Fruit fly (Drosophila melanogaster) whole organism, embryonic: ENCODE measurements around the gene CG10300.
A peak's percentile ranks its signal among the peaks of the same experiment; 100 is the strongest.

Source experiments
- CG10267 ChIP-seq: fragments of 200-800 bp; sonication (Bioruptor generic); optimal IDR thresholded peaks from 2 replicates; lab custom pipeline; 2018; ENCODE audit warnings: missing biosample characterization, mild to moderate bottlenecking, missing genetic modification characterization, moderate library complexity
- CG10959 ChIP-seq: fragments of 200-800 bp; sonication (Bioruptor generic); IDR thresholded peaks from 2 replicates; pipeline ENCODE4 v1.3.6; 2022; ENCODE audit warnings: missing biosample characterization, missing genetic modification characterization
- CG10979 ChIP-seq: fragments of 200-800 bp; sonication (Bioruptor generic); optimal IDR thresholded peaks from 2 replicates; lab custom pipeline; 2018; ENCODE audit warnings: missing biosample characterization, mild to moderate bottlenecking, missing genetic modification characterization, moderate library complexity
- CG12236 ChIP-seq: fragments of 200-800 bp; sonication (Bioruptor generic); optimal IDR thresholded peaks from 2 replicates; lab custom pipeline; 2016; ENCODE audit warnings: missing biosample characterization, missing genetic modification characterization
- CG13424 ChIP-seq: fragments of 200-800 bp; sonication (Bioruptor generic); optimal IDR thresholded peaks from 2 replicates; lab custom pipeline; 2019; ENCODE audit warnings: missing biosample characterization, mild to moderate bottlenecking, missing genetic modification characterization, moderate library complexity
- CG14050 ChIP-seq: fragments of 200-800 bp; sonication (Bioruptor generic); IDR thresholded peaks from 3 replicates; pipeline ENCODE4 v1.3.6; 2022; ENCODE audit warnings: missing biosample characterization, missing genetic modification characterization
- CG15479 ChIP-seq: fragments of 200-800 bp; sonication (Bioruptor generic); optimal IDR thresholded peaks from 3 replicates; lab custom pipeline; 2019; ENCODE audit warnings: missing biosample characterization, mild to moderate bottlenecking, missing genetic modification characterization, moderate library complexity
- CG18262 ChIP-seq: fragments of 200-800 bp; optimal IDR thresholded peaks from 3 replicates; lab custom pipeline; 2019; ENCODE audit warnings: missing biosample characterization, mild to moderate bottlenecking, missing genetic modification characterization, moderate library complexity
- CG1832 ChIP-seq: fragments of 200-800 bp; sonication (Bioruptor generic); optimal IDR thresholded peaks from 2 replicates; lab custom pipeline; 2017; ENCODE audit warnings: missing biosample characterization, mild to moderate bottlenecking, missing genetic modification characterization, inconsistent platforms
- CG33213 ChIP-seq: fragments of 200-800 bp; sonication (Bioruptor generic); optimal IDR thresholded peaks from 3 replicates; lab custom pipeline; 2016; ENCODE audit warnings: missing biosample characterization, missing genetic modification characterization
- CG34422 ChIP-seq: fragments of 200-800 bp; sonication (Bioruptor generic); IDR thresholded peaks from 3 replicates; pipeline ENCODE4 v1.3.6; 2022; ENCODE audit warnings: missing biosample characterization, missing genetic modification characterization
- CG4424 ChIP-seq: fragments of 200-800 bp; sonication (Bioruptor generic); optimal IDR thresholded peaks from 3 replicates; lab custom pipeline; 2016; ENCODE audit warnings: missing biosample characterization, missing genetic modification characterization
- CG7987 ChIP-seq: fragments of 200-800 bp; sonication (Bioruptor generic); optimal IDR thresholded peaks from 2 replicates; lab custom pipeline; 2018; ENCODE audit warnings: missing biosample characterization, mild to moderate bottlenecking, missing genetic modification characterization, moderate library complexity
- CG9215 ChIP-seq: fragments of 200-800 bp; sonication (Bioruptor generic); IDR thresholded peaks from 2 replicates; pipeline ENCODE4 v1.3.6; 2022; ENCODE audit warnings: missing biosample characterization, missing genetic modification characterization
- CG9932 ChIP-seq: fragments of 200-800 bp; sonication (Bioruptor generic); IDR thresholded peaks from 2 replicates; pipeline ENCODE4 v1.3.6; 2022; ENCODE audit warnings: missing biosample characterization, missing genetic modification characterization
- CrebB ChIP-seq: fragments of 200-800 bp; sonication (Bioruptor generic); optimal IDR thresholded peaks from 3 replicates; lab custom pipeline; 2018; ENCODE audit warnings: missing biosample characterization, mild to moderate bottlenecking, missing genetic modification characterization
- Ets97D ChIP-seq: fragments of 200-800 bp; sonication (Bioruptor generic); optimal IDR thresholded peaks from 3 replicates; lab custom pipeline; 2016; ENCODE audit warnings: missing biosample characterization, missing genetic modification characterization
- Hey ChIP-seq: fragments of 200-800 bp; sonication (Bioruptor generic); optimal IDR thresholded peaks from 3 replicates; lab custom pipeline; 2018; ENCODE audit warnings: missing biosample characterization, mild to moderate bottlenecking, missing genetic modification characterization
- Optix ChIP-seq: fragments of 200-800 bp; sonication (Bioruptor generic); IDR thresholded peaks from 3 replicates; pipeline ENCODE4 v1.3.6; 2022; ENCODE audit warnings: missing biosample characterization, missing genetic modification characterization
- PHDP ChIP-seq: fragments of 200-800 bp; sonication (Bioruptor generic); optimal IDR thresholded peaks from 3 replicates; lab custom pipeline; 2018; ENCODE audit warnings: missing biosample characterization, mild to moderate bottlenecking, missing genetic modification characterization, moderate library complexity
- Pdp1 ChIP-seq, 2 experiments: fragments of 200-800 bp; sonication (Bioruptor generic); optimal IDR thresholded peaks; 3 replicates each; lab custom pipeline; 2016; ENCODE audit warnings: missing biosample characterization in 2 of 2, missing genetic modification characterization in 2 of 2, mild to moderate bottlenecking in 1 of 2, moderate library complexity in 1 of 2
- Stat92E ChIP-seq, 3 experiments: fragments of >200 bp in 2 of 3; fragments of 200-800 bp in 1 of 3; sonication (Bioruptor generic) in 1 of 3; optimal IDR thresholded peaks; 2 replicates each; lab custom pipeline; 2017 to 2019; ENCODE audit warnings: missing biosample characterization in 3 of 3, missing genetic modification characterization in 3 of 3, mild to moderate bottlenecking in 1 of 3, moderate library complexity in 1 of 3
- Vsx1 ChIP-seq: fragments of 200-800 bp; sonication (Bioruptor generic); optimal IDR thresholded peaks from 2 replicates; lab custom pipeline; 2017; ENCODE audit warnings: missing biosample characterization, mild to moderate bottlenecking, missing genetic modification characterization, missing genetic modification reagents
- Xrp1 ChIP-seq: fragments of 200-800 bp; sonication (Bioruptor generic); IDR thresholded peaks from 2 replicates; pipeline ENCODE4 v1.3.6; 2022; ENCODE audit warnings: missing biosample characterization, missing genetic modification characterization
- bcd ChIP-seq: fragments of 200-800 bp; sonication (Bioruptor generic); optimal IDR thresholded peaks from 2 replicates; lab custom pipeline; 2017; ENCODE audit warnings: missing biosample characterization, mild to moderate bottlenecking, missing genetic modification characterization
- bsh ChIP-seq, 2 experiments: fragments of 200-800 bp; sonication (Bioruptor generic); optimal IDR thresholded peaks; 2 replicates each; lab custom pipeline; 2017 to 2018; ENCODE audit warnings: mild to moderate bottlenecking in 2 of 2, missing biosample characterization in 2 of 2, missing genetic modification characterization in 2 of 2, moderate library complexity in 1 of 2
- caup ChIP-seq: fragments of 200-800 bp; sonication (Bioruptor generic); optimal IDR thresholded peaks from 3 replicates; lab custom pipeline; 2017; ENCODE audit warnings: missing biosample characterization, mild to moderate bottlenecking, missing genetic modification characterization, moderate library complexity; ENCODE audit not compliant: severe bottlenecking
- cg ChIP-seq: fragments of 200-800 bp; sonication (Bioruptor generic); optimal IDR thresholded peaks from 3 replicates; lab custom pipeline; 2019; ENCODE audit warnings: missing biosample characterization, mild to moderate bottlenecking, missing genetic modification characterization, moderate library complexity
- crol ChIP-seq: fragments of 200-800 bp; sonication (Bioruptor generic); IDR thresholded peaks from 2 replicates; pipeline ENCODE4 v1.3.6; 2022; ENCODE audit warnings: missing biosample characterization, missing genetic modification characterization
- exex ChIP-seq: fragments of 200-800 bp; sonication (Bioruptor generic); optimal IDR thresholded peaks from 4 replicates; lab custom pipeline; 2018; ENCODE audit warnings: missing biosample characterization, mild to moderate bottlenecking, missing genetic modification characterization, moderate library complexity
- hbn ChIP-seq: fragments of 200-800 bp; sonication (Bioruptor generic); IDR thresholded peaks from 2 replicates; pipeline ENCODE4 v1.3.6; 2022; ENCODE audit warnings: missing biosample characterization, missing genetic modification characterization; ENCODE audit not compliant: partially characterized antibody
- jumu ChIP-seq: fragments of 200-800 bp; sonication (Bioruptor generic); optimal IDR thresholded peaks from 3 replicates; lab custom pipeline; 2016; ENCODE audit warnings: missing biosample characterization, missing genetic modification characterization
- kni ChIP-seq: fragments of 200-800 bp; sonication (Bioruptor generic); optimal IDR thresholded peaks from 3 replicates; lab custom pipeline; 2017; ENCODE audit warnings: mild to moderate bottlenecking, missing biosample characterization, missing genetic modification reagents, missing genetic modification characterization
- maf-S ChIP-seq: fragments of 200-800 bp; sonication (Bioruptor generic); optimal IDR thresholded peaks from 2 replicates; lab custom pipeline; 2016; ENCODE audit warnings: missing biosample characterization, missing genetic modification characterization
- mirr ChIP-seq: fragments of 200-800 bp; sonication (Bioruptor generic); optimal IDR thresholded peaks from 3 replicates; lab custom pipeline; 2018; ENCODE audit warnings: missing biosample characterization, mild to moderate bottlenecking, missing genetic modification characterization
- nau ChIP-seq: fragments of 200-800 bp; sonication (Bioruptor generic); optimal IDR thresholded peaks from 3 replicates; lab custom pipeline; 2017; ENCODE audit warnings: missing biosample characterization, mild to moderate bottlenecking, missing genetic modification characterization, missing genetic modification reagents
- org-1 ChIP-seq: fragments of 200-800 bp; sonication (Bioruptor generic); optimal IDR thresholded peaks from 2 replicates; lab custom pipeline; 2017; ENCODE audit warnings: missing biosample characterization, missing genetic modification characterization
- otp ChIP-seq: fragments of 200-800 bp; sonication (Bioruptor generic); IDR thresholded peaks from 3 replicates; pipeline ENCODE4, ENCODE4 v1.3.6; 2022; ENCODE audit warnings: missing biosample characterization, missing genetic modification characterization
- p53 ChIP-seq: fragments of 200-800 bp; sonication (Bioruptor generic); optimal IDR thresholded peaks from 2 replicates; lab custom pipeline; 2016; ENCODE audit warnings: missing biosample characterization, missing genetic modification characterization
- pan ChIP-seq, 4 experiments: fragments of >200 bp in 3 of 4; fragments of 200-800 bp in 1 of 4; sonication (Bioruptor generic) in 1 of 4; optimal IDR thresholded peaks in 3 of 4; IDR thresholded peaks in 1 of 4; 2 replicates each; pipeline versions ENCODE4 v1.3.6 to Lab custom; 2017 to 2022; ENCODE audit warnings: missing biosample characterization in 2 of 4, missing genetic modification characterization in 2 of 4, mixed read lengths in 1 of 4
- salm ChIP-seq: fragments of 200-800 bp; sonication (Bioruptor generic); optimal IDR thresholded peaks from 2 replicates; lab custom pipeline; 2018; ENCODE audit warnings: missing biosample characterization, mild to moderate bottlenecking, missing genetic modification characterization
- stwl ChIP-seq: fragments of 200-800 bp; sonication (Bioruptor generic); optimal IDR thresholded peaks from 3 replicates; lab custom pipeline; 2018; ENCODE audit warnings: missing biosample characterization, mild to moderate bottlenecking, missing genetic modification characterization, moderate library complexity
- tgo ChIP-seq: fragments of 200-800 bp; sonication (Bioruptor generic); IDR thresholded peaks from 3 replicates; pipeline ENCODE4 v1.3.6; 2022; ENCODE audit warnings: missing biosample characterization, missing genetic modification characterization
- twi ChIP-seq: fragments of 200-800 bp; optimal IDR thresholded peaks from 2 replicates; lab custom pipeline; 2019; ENCODE audit warnings: missing biosample characterization, mild to moderate bottlenecking, missing genetic modification characterization, moderate library complexity
- usp ChIP-seq: fragments of >200 bp; optimal IDR thresholded peaks from 2 replicates; lab custom pipeline; 2017; ENCODE audit warnings: missing biosample characterization, missing genetic modification characterization
- vvl ChIP-seq: fragments of 200-800 bp; sonication (Bioruptor generic); IDR thresholded peaks from 2 replicates; pipeline ENCODE4 v1.3.6; 2022; ENCODE audit warnings: missing biosample characterization, missing genetic modification characterization
- z ChIP-seq: fragments of 200-800 bp; sonication (Bioruptor generic); IDR thresholded peaks from 3 replicates; pipeline ENCODE4 v1.3.6; 2022; ENCODE audit warnings: missing biosample characterization, missing genetic modification characterization

Gene CG10300

dm6 chr3R:23723381-23724034 is 12.2 kb downstream of the CG10300 start (continued):
- no peak for TF ChIP-seq pan (optimal IDR thresholded peaks at IDR 0.05; lab: Kevin White, UChicago)
- peak in 1 of 2 experiments; percentile 79 for TF ChIP-seq pan (GFP tag; optimal IDR thresholded peaks at IDR 0.05 in 1 of 2, IDR thresholded peaks at IDR 0.05 in 1 of 2)
- TF ChIP-seq Vsx1 (GFP tag; lab: Kevin White, UChicago) = peak; percentile 52
- TF ChIP-seq CG10979 = peak; percentile 18
- TF ChIP-seq CG34422 (GFP tag; lab: Robert Waterston, UW) = 0 out of 3 replicates have a peak, but pooled peaks have one; percentile 49
- peak; percentile 61 for TF ChIP-seq CG33213 (GFP tag; lab: Kevin White, UChicago)
- peak in 1 of 3 experiments; percentile 47 for TF ChIP-seq Stat92E (GFP tag; optimal IDR thresholded peaks at IDR 0.05; lab: Kevin White, UChicago)
- TF ChIP-seq bcd = peak; percentile 61
- peak; percentile 9 for TF ChIP-seq CG18262
- peak; percentile 29 to 89 for TF ChIP-seq Pdp1 (GFP tag; optimal IDR thresholded peaks at IDR 0.05; lab: Kevin White, UChicago)
- peak; percentile 70 for TF ChIP-seq CG4424 (GFP tag; lab: Kevin White, UChicago)
- TF ChIP-seq Xrp1 (GFP tag; lab: Robert Waterston, UW) = peak; percentile 90
- TF ChIP-seq vvl (GFP tag; lab: Robert Waterston, UW) = peak; percentile 78
- TF ChIP-seq stwl = no peak
- TF ChIP-seq CG13424 (tag; lab: Kevin White, UChicago) = peak; percentile 27
- TF ChIP-seq CG12236 (GFP tag; lab: Kevin White, UChicago) = peak; percentile 45
- no peak for TF ChIP-seq twi (tag; lab: Kevin White, UChicago)
- TF ChIP-seq usp (GFP tag; lab: Kevin White, UChicago) = no peak
- TF ChIP-seq p53 = peak; percentile 61
- TF ChIP-seq hbn (GFP tag; lab: Robert Waterston, UW) = no peak
- TF ChIP-seq CG7987 (GFP tag; lab: Kevin White, UChicago) = peak; percentile 76
- TF ChIP-seq CG9932 (GFP tag; lab: Robert Waterston, UW) = 0 out of 2 replicates have a peak, but pooled peaks have one; percentile 5
- TF ChIP-seq tgo (GFP tag; lab: Robert Waterston, UW) = peak; percentile 50; the same call in 2 of the 3 replicates
- no peak for TF ChIP-seq CG9215 (GFP tag; lab: Robert Waterston, UW)
- peak; percentile 75; the same call in 2 of the 3 replicates for TF ChIP-seq otp
- TF ChIP-seq Ets97D = no peak
- TF ChIP-seq crol (GFP tag; lab: Robert Waterston, UW) = 0 out of 2 replicates have a peak, but pooled peaks have one; percentile 3
- TF ChIP-seq kni (GFP tag; lab: Kevin White, UChicago) = peak; percentile 70
- TF ChIP-seq CG15479 (GFP tag; lab: Kevin White, UChicago) = peak; percentile 22
- peak; percentile 19 for TF ChIP-seq PHDP
- TF ChIP-seq CrebB = peak; percentile 48
- peak; percentile 42; the same call in 1 of the 3 replicates for TF ChIP-seq Optix (GFP tag; lab: Robert Waterston, UW)
- peak; percentile 63 for TF ChIP-seq cg (GFP tag; lab: Kevin White, UChicago)
- TF ChIP-seq z (GFP tag; lab: Robert Waterston, UW) = peak; percentile 56; the same call in 1 of the 3 replicates
- peak; percentile 70 for TF ChIP-seq nau (GFP tag; lab: Kevin White, UChicago)
- peak; percentile 27 for TF ChIP-seq caup (GFP tag; lab: Kevin White, UChicago)
- TF ChIP-seq CG14050 (GFP tag; lab: Robert Waterston, UW) = peak; percentile 69; the same call in 2 of the 3 replicates
- peak; percentile 16; the same call in 1 of the 2 replicates for TF ChIP-seq CG10959 (GFP tag; lab: Robert Waterston, UW)
- TF ChIP-seq exex = peak; percentile 51
- peak in 1 of 2 experiments; percentile 44 for TF ChIP-seq bsh (GFP tag; optimal IDR thresholded peaks at IDR 0.05; lab: Kevin White, UChicago)
- no peak for TF ChIP-seq salm (tag; lab: Kevin White, UChicago)
- TF ChIP-seq CG10267 (tag; lab: Kevin White, UChicago) = peak; percentile 11
- peak; percentile 7 for TF ChIP-seq jumu (GFP tag; lab: Kevin White, UChicago)
- TF ChIP-seq Hey (tag; lab: Kevin White, UChicago) = peak; percentile 47
- TF ChIP-seq org-1 (GFP tag; lab: Kevin White, UChicago) = peak; percentile 46
- TF ChIP-seq maf-S (GFP tag; lab: Kevin White, UChicago) = no peak
- no peak for TF ChIP-seq CG1832
- TF ChIP-seq mirr (GFP tag; lab: Kevin White, UChicago) = peak; percentile 74
